Worm (Caenorhabditis elegans) whole organism, mixed stage, embryonic: ENCODE measurements around the gene Y60A3A.8.

ENCODE experiments used
- blmp-1 ChIP-seq: fragments of 150-350 bp; optimal IDR thresholded peaks from 2 replicates; lab custom pipeline; 2014; ENCODE audit warnings: missing biosample characterization, missing genetic modification characterization
- ces-1 ChIP-seq: fragments of 150-350 bp; optimal IDR thresholded peaks from 2 replicates; lab custom pipeline; 2014; ENCODE audit warnings: missing biosample characterization, missing genetic modification reagents, missing genetic modification characterization
- elt-1 ChIP-seq: sonication (generic microtip); optimal IDR thresholded peaks from 2 replicates; lab custom pipeline; 2017; ENCODE audit warnings: missing genetic modification characterization, mild to moderate bottlenecking, missing compliant biosample characterization, antibody characterized with exemption, moderate library complexity, borderline replicate concordance; ENCODE audit not compliant: insufficient read depth
- elt-3 ChIP-seq: fragments of 150-350 bp; optimal IDR thresholded peaks from 2 replicates; lab custom pipeline; 2014; ENCODE audit warnings: missing biosample characterization, missing genetic modification characterization
- lsy-2 ChIP-seq: fragments of 150-350 bp; optimal IDR thresholded peaks from 2 replicates; lab custom pipeline; 2014; ENCODE audit warnings: missing biosample characterization, missing genetic modification characterization
- mab-5 ChIP-seq: fragments of 150-350 bp; optimal IDR thresholded peaks from 2 replicates; lab custom pipeline; 2014; ENCODE audit warnings: missing biosample characterization, missing genetic modification characterization
- nhr-12 ChIP-seq: fragments of 150-350 bp; optimal IDR thresholded peaks from 2 replicates; lab custom pipeline; 2014; ENCODE audit warnings: missing biosample characterization, missing genetic modification characterization
- nhr-237 ChIP-seq: fragments of 150-350 bp; optimal IDR thresholded peaks from 2 replicates; lab custom pipeline; 2014; ENCODE audit warnings: missing biosample characterization, missing genetic modification characterization
- nhr-28 ChIP-seq: fragments of 150-350 bp; optimal IDR thresholded peaks from 2 replicates; lab custom pipeline; 2014; ENCODE audit warnings: missing biosample characterization, missing genetic modification characterization
- pha-4 ChIP-seq: fragments of 150-350 bp; optimal IDR thresholded peaks from 2 replicates; lab custom pipeline; 2018; ENCODE audit warnings: missing biosample characterization, missing genetic modification reagents, missing genetic modification characterization
- snpc-4 ChIP-seq: fragments of 150-350 bp; optimal IDR thresholded peaks from 2 replicates; lab custom pipeline; 2014; ENCODE audit warnings: missing biosample characterization, missing genetic modification characterization
- unc-39 ChIP-seq: fragments of 150-350 bp; optimal IDR thresholded peaks from 2 replicates; lab custom pipeline; 2014; ENCODE audit warnings: missing biosample characterization, missing genetic modification characterization
- unc-62 ChIP-seq: fragments of 150-350 bp; optimal IDR thresholded peaks from 2 replicates; lab custom pipeline; 2014; ENCODE audit warnings: missing biosample characterization, missing genetic modification reagents, missing genetic modification characterization
- ztf-11 ChIP-seq: fragments of 150-350 bp; optimal IDR thresholded peaks from 2 replicates; lab custom pipeline; 2014; ENCODE audit warnings: missing biosample characterization, missing genetic modification characterization

DNA sequence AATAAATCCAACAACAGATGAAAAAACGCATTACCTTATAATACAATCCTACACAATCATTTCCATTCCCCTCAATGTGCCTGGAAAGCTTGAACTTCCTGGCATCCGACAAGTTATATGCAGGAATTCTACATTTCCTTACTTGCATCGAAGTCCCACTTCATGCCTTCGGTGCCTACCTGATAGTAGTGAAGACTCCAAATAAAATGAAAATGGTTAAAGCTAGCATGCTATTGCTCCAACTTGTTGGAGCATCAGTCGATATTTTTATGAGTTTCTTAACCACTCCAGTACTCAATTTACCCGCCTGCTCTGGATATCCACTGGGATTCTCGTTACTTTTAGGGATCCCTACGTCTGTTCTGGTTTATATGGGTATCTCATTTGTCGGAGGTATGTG, 15.8 kb downstream of the Y60A3A.8 start, which contains the start of gene srh-171:
- no peak for TF ChIP-seq elt-1 (tag; lab: Kevin White, UChicago)
- no peak for TF ChIP-seq ztf-11 (tag; lab: Kevin White, UChicago)
- TF ChIP-seq unc-62 (GFP tag; lab: Kevin White, UChicago) = no peak
- no peak for TF ChIP-seq unc-39 (tag; lab: Kevin White, UChicago)
- no peak for TF ChIP-seq lsy-2 (tag; lab: Kevin White, UChicago)
- TF ChIP-seq elt-3 (tag; lab: Kevin White, UChicago) = no peak
- no peak for TF ChIP-seq ces-1 (GFP tag; lab: Kevin White, UChicago)
- TF ChIP-seq snpc-4 (tag; lab: Kevin White, UChicago) = no peak
- no peak for TF ChIP-seq pha-4
- no peak for TF ChIP-seq nhr-28
- TF ChIP-seq nhr-12 (tag; lab: Kevin White, UChicago) = no peak
- TF ChIP-seq nhr-237 (tag; lab: Kevin White, UChicago) = no peak
- no peak for TF ChIP-seq mab-5 (tag; lab: Kevin White, UChicago)
- TF ChIP-seq blmp-1 (tag; lab: Kevin White, UChicago) = no peak
